Fruit fly (Drosophila melanogaster) whole organism, pupa: Measurements from ENCODE around the gene CG34448.

Experiments used
- CG14655 ChIP-seq: fragments of 200-800 bp; sonication (Bioruptor generic); optimal IDR thresholded peaks from 3 replicates; lab custom pipeline; 2017; ENCODE audit warnings: mild to moderate bottlenecking, missing biosample characterization, missing genetic modification reagents, missing genetic modification characterization
- Pif1A ChIP-seq: fragments of 200-800 bp; sonication (Bioruptor generic); optimal IDR thresholded peaks from 3 replicates; lab custom pipeline; 2016; ENCODE audit warnings: missing biosample characterization, missing genetic modification characterization

dm6 chr2L:2397080-2397479 lies 20.7 kb downstream of the CG34448 start:
- TF ChIP-seq Pif1A (GFP tag; lab: Kevin White, UChicago), result no peak
- TF ChIP-seq CG14655 (GFP tag; lab: Kevin White, UChicago), result no peak
